Worm (Caenorhabditis elegans) whole organism, mixed stage, embryonic: ENCODE measurements around the gene F10G7.10.

Experiments
- M03D4.4 ChIP-seq: sonication (generic microtip); optimal IDR thresholded peaks from 2 replicates; lab custom pipeline; 2017; ENCODE audit warnings: mild to moderate bottlenecking, missing genetic modification characterization, missing compliant biosample characterization
- bed-3 ChIP-seq: fragments of 200-800 bp; sonication (Bioruptor generic); optimal IDR thresholded peaks from 3 replicates; lab custom pipeline; 2018; ENCODE audit warnings: mild to moderate bottlenecking, missing genetic modification characterization, moderate library complexity, missing compliant biosample characterization
- blmp-1 ChIP-seq: fragments of 150-350 bp; optimal IDR thresholded peaks from 2 replicates; lab custom pipeline; 2014; ENCODE audit warnings: missing biosample characterization, missing genetic modification characterization
- ceh-39 ChIP-seq: fragments of 150-350 bp; optimal IDR thresholded peaks from 2 replicates; lab custom pipeline; 2014; ENCODE audit warnings: missing biosample characterization, missing genetic modification characterization
- ceh-43 ChIP-seq: fragments of 200-800 bp; sonication (Bioruptor generic); optimal IDR thresholded peaks from 2 replicates; lab custom pipeline; 2018; ENCODE audit warnings: mild to moderate bottlenecking, missing genetic modification characterization, moderate library complexity, missing compliant biosample characterization
- ceh-83 ChIP-seq: fragments of 200-800 bp; sonication (Bioruptor generic); optimal IDR thresholded peaks from 2 replicates; lab custom pipeline; 2018; ENCODE audit warnings: mild to moderate bottlenecking, missing genetic modification characterization, missing compliant biosample characterization
- cnd-1 ChIP-seq: fragments of 200-800 bp; sonication (Bioruptor generic); optimal IDR thresholded peaks from 2 replicates; lab custom pipeline; 2018; ENCODE audit warnings: mild to moderate bottlenecking, missing genetic modification characterization, missing compliant biosample characterization
- elt-1 ChIP-seq: sonication (generic microtip); optimal IDR thresholded peaks from 2 replicates; lab custom pipeline; 2017; ENCODE audit warnings: missing genetic modification characterization, mild to moderate bottlenecking, missing compliant biosample characterization, antibody characterized with exemption, moderate library complexity, borderline replicate concordance; ENCODE audit not compliant: insufficient read depth
- elt-3 ChIP-seq: fragments of 150-350 bp; optimal IDR thresholded peaks from 2 replicates; lab custom pipeline; 2014; ENCODE audit warnings: missing biosample characterization, missing genetic modification characterization
- flh-1 ChIP-seq: fragments of 200-800 bp; sonication (Bioruptor generic); optimal IDR thresholded peaks from 2 replicates; lab custom pipeline; 2018; ENCODE audit warnings: mild to moderate bottlenecking, missing genetic modification characterization, moderate library complexity, missing compliant biosample characterization
- ham-2 ChIP-seq: fragments of 200-800 bp; sonication (Bioruptor generic); optimal IDR thresholded peaks from 2 replicates; lab custom pipeline; 2018; ENCODE audit warnings: mild to moderate bottlenecking, missing genetic modification characterization, missing compliant biosample characterization
- lin-13 ChIP-seq: fragments of 150-350 bp; optimal IDR thresholded peaks from 2 replicates; lab custom pipeline; 2014; ENCODE audit warnings: missing biosample characterization, missing genetic modification characterization
- lin-32 ChIP-seq: fragments of 200-800 bp; sonication (Bioruptor generic); optimal IDR thresholded peaks from 2 replicates; lab custom pipeline; 2018; ENCODE audit warnings: mild to moderate bottlenecking, missing genetic modification characterization, missing compliant biosample characterization
- lsy-2 ChIP-seq: fragments of 150-350 bp; optimal IDR thresholded peaks from 2 replicates; lab custom pipeline; 2014; ENCODE audit warnings: missing biosample characterization, missing genetic modification characterization
- mab-5 ChIP-seq: fragments of 150-350 bp; optimal IDR thresholded peaks from 2 replicates; lab custom pipeline; 2014; ENCODE audit warnings: missing biosample characterization, missing genetic modification characterization
- mep-1 ChIP-seq: fragments of 150-350 bp; optimal IDR thresholded peaks from 2 replicates; lab custom pipeline; 2017; ENCODE audit warnings: missing biosample characterization, missing genetic modification reagents, missing genetic modification characterization, inconsistent platforms
- mls-2 ChIP-seq: sonication (generic microtip); optimal IDR thresholded peaks from 2 replicates; lab custom pipeline; 2016; ENCODE audit warnings: mild to moderate bottlenecking, missing genetic modification characterization, moderate library complexity, missing compliant biosample characterization
- nhr-12 ChIP-seq: fragments of 150-350 bp; optimal IDR thresholded peaks from 2 replicates; lab custom pipeline; 2014; ENCODE audit warnings: missing biosample characterization, missing genetic modification characterization
- nhr-2 ChIP-seq: fragments of 150-350 bp; optimal IDR thresholded peaks from 2 replicates; lab custom pipeline; 2014; ENCODE audit warnings: missing biosample characterization, missing genetic modification characterization
- nhr-28 ChIP-seq: fragments of 150-350 bp; optimal IDR thresholded peaks from 2 replicates; lab custom pipeline; 2014; ENCODE audit warnings: missing biosample characterization, missing genetic modification characterization
- nhr-76 ChIP-seq: sonication (generic microtip); optimal IDR thresholded peaks from 2 replicates; lab custom pipeline; 2017; ENCODE audit warnings: missing biosample characterization, missing genetic modification characterization
- pha-4 ChIP-seq: fragments of 150-350 bp; optimal IDR thresholded peaks from 2 replicates; lab custom pipeline; 2018; ENCODE audit warnings: missing biosample characterization, missing genetic modification reagents, missing genetic modification characterization
- sem-2 ChIP-seq: fragments of 200-800 bp; sonication (Bioruptor generic); optimal IDR thresholded peaks from 2 replicates; lab custom pipeline; 2018; ENCODE audit warnings: mild to moderate bottlenecking, missing genetic modification characterization, missing compliant biosample characterization
- snpc-4 ChIP-seq: fragments of 150-350 bp; optimal IDR thresholded peaks from 2 replicates; lab custom pipeline; 2014; ENCODE audit warnings: missing biosample characterization, missing genetic modification characterization
- sptf-1 ChIP-seq: sonication (generic microtip); optimal IDR thresholded peaks from 2 replicates; lab custom pipeline; 2017; ENCODE audit warnings: mild to moderate bottlenecking, missing genetic modification characterization, moderate library complexity, missing compliant biosample characterization
- unc-120 ChIP-seq: sonication (generic microtip); optimal IDR thresholded peaks from 2 replicates; lab custom pipeline; 2017; ENCODE audit warnings: missing genetic modification characterization, missing compliant biosample characterization; ENCODE audit not compliant: poor library complexity, severe bottlenecking
- unc-39 ChIP-seq: fragments of 150-350 bp; optimal IDR thresholded peaks from 2 replicates; lab custom pipeline; 2014; ENCODE audit warnings: missing biosample characterization, missing genetic modification characterization
- unc-62 ChIP-seq: fragments of 150-350 bp; optimal IDR thresholded peaks from 2 replicates; lab custom pipeline; 2014; ENCODE audit warnings: missing biosample characterization, missing genetic modification reagents, missing genetic modification characterization
- zip-8 ChIP-seq: fragments of 150-350 bp; optimal IDR thresholded peaks from 2 replicates; lab custom pipeline; 2014; ENCODE audit warnings: missing biosample characterization, missing genetic modification characterization
- ztf-11 ChIP-seq: fragments of 150-350 bp; optimal IDR thresholded peaks from 2 replicates; lab custom pipeline; 2014; ENCODE audit warnings: missing biosample characterization, missing genetic modification characterization

Gene F10G7.10

DNA sequence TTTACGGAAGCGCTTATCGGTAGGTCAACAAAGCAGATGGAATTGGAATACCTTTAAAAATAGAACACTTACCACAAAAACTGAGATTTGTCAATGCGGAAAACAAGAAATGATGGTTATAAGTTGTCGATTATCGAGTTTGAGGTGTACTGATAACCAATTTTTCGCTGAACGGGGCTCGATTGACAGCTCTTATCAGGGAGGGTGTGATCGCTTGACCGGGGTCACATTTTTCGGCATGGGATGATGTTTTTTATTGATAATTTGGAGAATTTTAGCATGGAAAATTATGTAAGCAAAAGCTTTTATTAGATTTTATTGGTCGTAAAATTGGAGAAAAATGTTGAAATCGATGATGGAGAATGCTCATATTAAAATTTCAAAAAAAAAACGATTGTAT lies 43.8 kb upstream of the F10G7.10 start:
- TF ChIP-seq mep-1 (tag; lab: Kevin White, UChicago): no peak

DNA sequence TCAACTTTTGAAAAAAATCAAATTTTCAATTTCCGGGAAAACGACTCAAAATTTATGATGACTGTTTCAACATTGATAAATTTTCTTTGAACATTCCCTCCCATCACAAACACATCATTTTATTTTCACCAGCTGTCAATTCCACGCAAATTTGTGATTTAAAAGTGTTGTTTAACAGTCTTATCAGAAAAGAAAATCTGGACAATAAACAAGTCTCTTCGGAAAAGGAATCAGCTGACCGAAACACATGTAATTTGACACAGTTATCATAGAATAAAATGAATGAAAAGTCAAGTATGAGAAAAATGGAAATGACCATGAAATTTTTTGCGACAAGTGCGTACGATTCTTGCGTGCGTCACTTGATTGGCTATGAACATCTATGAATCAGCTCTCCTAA lies 43.0 kb upstream of the F10G7.10 start:
- TF ChIP-seq ceh-43 (GFP tag; lab: Kevin White, UChicago): no peak
- no peak for TF ChIP-seq mls-2 (tag; lab: Kevin White, UChicago)
- TF ChIP-seq lin-13 (tag; lab: Kevin White, UChicago): no peak
- TF ChIP-seq ceh-83 (GFP tag; lab: Kevin White, UChicago): no peak
- TF ChIP-seq mab-5 (tag; lab: Kevin White, UChicago): no peak
- no peak for TF ChIP-seq ham-2 (GFP tag; lab: Kevin White, UChicago)
- TF ChIP-seq sem-2 (GFP tag; lab: Kevin White, UChicago): no peak
- TF ChIP-seq lsy-2 (tag; lab: Kevin White, UChicago): no peak
- no peak for TF ChIP-seq nhr-2 (tag; lab: Kevin White, UChicago)
- no peak for TF ChIP-seq mep-1 (tag; lab: Kevin White, UChicago)
- no peak for TF ChIP-seq sptf-1 (tag; lab: Kevin White, UChicago)
- TF ChIP-seq nhr-12 (tag; lab: Kevin White, UChicago): no peak
- TF ChIP-seq, all 35 proteins: peak for 0

DNA sequence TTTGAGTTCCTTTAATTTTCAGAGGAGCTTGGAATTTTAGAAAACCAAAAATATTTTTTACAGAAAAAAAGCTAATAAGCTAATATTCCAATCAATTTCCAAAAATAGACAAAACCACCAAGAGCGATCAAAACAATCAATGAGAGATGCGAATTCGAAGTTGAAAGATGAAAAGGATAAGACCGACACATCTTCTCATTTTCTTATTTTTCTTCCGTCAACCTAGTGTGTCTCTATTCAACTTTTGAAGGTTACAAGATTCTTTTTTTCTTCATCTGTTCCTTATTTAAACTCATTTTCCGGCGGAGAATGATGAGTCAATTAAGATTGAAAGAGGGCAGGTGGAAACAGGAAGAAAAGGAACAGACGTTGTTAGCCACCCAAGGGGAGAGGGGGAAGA lies 41.5 kb upstream of the F10G7.10 start:
- TF ChIP-seq flh-1 (GFP tag; lab: Kevin White, UChicago): no peak
- TF ChIP-seq nhr-12 (tag; lab: Kevin White, UChicago): no peak
- no peak for TF ChIP-seq elt-1 (tag; lab: Kevin White, UChicago)
- TF ChIP-seq pha-4: no peak
- TF ChIP-seq lin-32 (GFP tag; lab: Kevin White, UChicago): no peak
- no peak for TF ChIP-seq lin-13 (tag; lab: Kevin White, UChicago)
- no peak for TF ChIP-seq bed-3 (GFP tag; lab: Kevin White, UChicago)
- no peak for TF ChIP-seq ztf-11 (tag; lab: Kevin White, UChicago)
- TF ChIP-seq nhr-76 (tag; lab: Kevin White, UChicago): no peak
- no peak for TF ChIP-seq ceh-83 (GFP tag; lab: Kevin White, UChicago)
- TF ChIP-seq ham-2 (GFP tag; lab: Kevin White, UChicago): no peak
- TF ChIP-seq M03D4.4 (tag; lab: Kevin White, UChicago): no peak
- TF ChIP-seq blmp-1 (tag; lab: Kevin White, UChicago): no peak
- no peak for TF ChIP-seq elt-3 (tag; lab: Kevin White, UChicago)
- TF ChIP-seq, all 35 proteins: peak for 0

DNA sequence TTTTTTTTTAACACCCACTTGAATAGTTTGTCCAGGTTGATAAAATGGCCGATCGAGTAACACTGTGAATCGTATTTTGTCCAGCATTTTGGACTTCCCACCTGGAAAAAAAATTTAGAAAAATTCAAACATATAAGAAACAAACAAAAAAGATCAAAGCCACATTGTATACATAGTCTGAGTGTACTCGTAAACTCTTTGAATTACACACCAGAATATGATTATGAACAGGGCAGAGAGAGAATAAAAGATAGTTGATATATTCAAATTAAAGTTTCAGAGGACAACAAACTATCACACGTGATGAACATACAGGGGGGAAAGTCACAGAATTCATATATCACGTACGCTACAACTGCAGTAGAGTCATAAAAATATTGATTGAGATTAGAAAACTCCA lies 40.2 kb upstream of the F10G7.10 start, which contains the start of gene ttm-2:
Gene ttm-2 (minus strand): TSS at position 101 of the 400 bp plus-strand sequence.
- TF ChIP-seq nhr-12 (tag; lab: Kevin White, UChicago): no peak
- no peak for TF ChIP-seq mep-1 (tag; lab: Kevin White, UChicago)
- no peak for TF ChIP-seq zip-8 (tag; lab: Kevin White, UChicago)
- TF ChIP-seq nhr-2 (tag; lab: Kevin White, UChicago): no peak
- no peak for TF ChIP-seq bed-3 (GFP tag; lab: Kevin White, UChicago)
- no peak for TF ChIP-seq unc-120 (tag; lab: Kevin White, UChicago)
- TF ChIP-seq lsy-2 (tag; lab: Kevin White, UChicago): no peak
- TF ChIP-seq nhr-28: no peak
- TF ChIP-seq cnd-1: no peak
- no peak for TF ChIP-seq nhr-76 (tag; lab: Kevin White, UChicago)
- TF ChIP-seq ceh-43 (GFP tag; lab: Kevin White, UChicago): no peak
- no peak for TF ChIP-seq ceh-39 (tag; lab: Kevin White, UChicago)
- TF ChIP-seq M03D4.4 (tag; lab: Kevin White, UChicago): no peak
- no peak for TF ChIP-seq flh-1 (GFP tag; lab: Kevin White, UChicago)
- no peak for TF ChIP-seq ztf-11 (tag; lab: Kevin White, UChicago)
- TF ChIP-seq unc-62 (GFP tag; lab: Kevin White, UChicago): no peak
- no peak for TF ChIP-seq sem-2 (GFP tag; lab: Kevin White, UChicago)
- TF ChIP-seq snpc-4 (tag; lab: Kevin White, UChicago): no peak

DNA sequence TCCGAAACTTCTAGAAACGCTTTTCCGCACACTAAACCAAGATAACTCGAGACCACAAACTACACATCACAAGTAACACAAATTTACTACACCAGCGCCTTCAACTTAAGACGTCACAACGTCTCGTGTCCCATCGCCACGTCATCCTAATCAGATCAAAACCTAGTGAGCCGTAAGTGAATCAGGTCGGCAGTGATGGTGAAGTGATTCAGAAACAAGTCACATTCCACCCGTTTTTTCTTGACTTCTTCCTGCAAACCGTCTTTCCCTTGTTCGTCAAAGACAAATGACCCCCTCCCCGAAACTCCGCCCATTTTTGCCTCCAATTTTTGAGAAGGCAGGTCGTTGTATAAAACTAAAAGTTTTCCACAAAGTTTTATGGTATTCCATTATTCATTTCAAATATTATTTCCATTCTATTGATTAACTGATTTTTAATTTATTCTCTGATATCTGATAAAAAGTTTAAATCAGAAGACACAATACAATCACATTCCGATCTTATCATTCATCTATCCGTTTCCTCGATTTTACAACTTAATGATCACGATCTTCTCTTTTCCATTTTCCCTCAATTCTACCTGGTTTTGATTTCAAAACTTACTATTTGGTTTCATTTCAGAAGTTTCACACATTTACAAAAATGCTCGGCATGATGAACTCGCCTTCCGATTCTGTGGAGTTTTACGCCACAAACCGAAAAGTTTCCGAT lies 36.7 kb upstream of the F10G7.10 start, which contains the start of gene F26G1.2:
Gene F26G1.2 (plus strand): TSS at position 508 of the 712 bp plus-strand sequence.
- TF ChIP-seq snpc-4 (tag; lab: Kevin White, UChicago) (no peak), unc-39 (no peak), ham-2 (GFP tag; lab: Kevin White, UChicago) (no peak), lin-32 (GFP tag; lab: Kevin White, UChicago) (no peak)
